Worm (Caenorhabditis elegans): ENCODE data around the gene fbxb-95.

fbxb-95 gene

ce11 chrII:1870875-1871592 is 16.8 kb downstream of the fbxb-95 start, which contains the start of gene math-10:
Gene math-10 (plus strand): TSS chrII:1871542.
- TF ChIP-seq elt-2 (tag; optimal IDR thresholded peaks at IDR 0.05) (peak; percentile 33), ceh-88 (GFP tag; IDR thresholded peaks at IDR 0.05) (no peak)

ce11 chrII:1875658-1876057 is 21.5 kb downstream of the fbxb-95 start, which contains the start of gene math-13:
Gene math-13 (plus strand): TSS chrII:1875958.
- TF ChIP-seq dsc-1 (tag; optimal IDR thresholded peaks at IDR 0.05) (no peak), fkh-4 (tag; optimal IDR thresholded peaks at IDR 0.05; ENCODE audit: borderline replicate concordance) (no peak), tbx-2 (tag; optimal IDR thresholded peaks at IDR 0.05) (no peak), egl-13 (tag; optimal IDR thresholded peaks at IDR 0.05) (no peak), nhr-28 (tag; optimal IDR thresholded peaks at IDR 0.05) (no peak), sptf-1 (tag; optimal IDR thresholded peaks at IDR 0.05) (no peak), nhr-76 (tag; optimal IDR thresholded peaks at IDR 0.05) (no peak), aha-1 (tag; optimal IDR thresholded peaks at IDR 0.05) (no peak), ceh-90 (tag; optimal IDR thresholded peaks at IDR 0.05) (no peak), jun-1 (tag; optimal IDR thresholded peaks at IDR 0.05) (no peak), hlh-4 (tag; optimal IDR thresholded peaks at IDR 0.05) (no peak)

- no peak for TF ChIP-seq dsc-1 (tag; optimal IDR thresholded peaks at IDR 0.05)
- TF ChIP-seq unc-30 (tag; optimal IDR thresholded peaks at IDR 0.05), result no peak
- no peak for TF ChIP-seq rnt-1 (tag; optimal IDR thresholded peaks at IDR 0.05)
- no peak for TF ChIP-seq blmp-1 (tag; optimal IDR thresholded peaks at IDR 0.05)
Measured at ce11 chrII:1878663-1879062, 24.5 kb downstream of the fbxb-95 start, which contains the start of gene math-16. Gene math-16 (minus strand): TSS chrII:1878763.

ce11 chrII:1882705-1883104 is 28.5 kb downstream of the fbxb-95 start, which contains the start of gene math-5:
Gene math-5 (minus strand): TSS chrII:1882805.
- no peak for TF ChIP-seq nhr-85 (tag)
- TF ChIP-seq lir-3 (tag; optimal IDR thresholded peaks at IDR 0.05; ENCODE audit: poor library complexity), result no peak
- no peak for TF ChIP-seq lin-39 (tag; optimal IDR thresholded peaks at IDR 0.05)
- TF ChIP-seq lin-35 (GFP tag; optimal IDR thresholded peaks at IDR 0.05), result no peak
- no peak for TF ChIP-seq C16A3.4 (tag; optimal IDR thresholded peaks at IDR 0.05)
- TF ChIP-seq fkh-8 (tag; optimal IDR thresholded peaks at IDR 0.05), result no peak
- TF ChIP-seq alr-1 (tag; optimal IDR thresholded peaks at IDR 0.05; ENCODE audit: borderline replicate concordance), result no peak
- no peak for TF ChIP-seq efl-1 (optimal IDR thresholded peaks at IDR 0.05)
- TF ChIP-seq efl-1 (GFP tag; optimal IDR thresholded peaks at IDR 0.05 in 1 of 2), result no peak
- TF ChIP-seq dsc-1 (tag; optimal IDR thresholded peaks at IDR 0.05), result no peak
- no peak for TF ChIP-seq nhr-84 (tag; optimal IDR thresholded peaks at IDR 0.05)
- no peak for TF ChIP-seq nhr-47 (tag; optimal IDR thresholded peaks at IDR 0.05)
- no peak for TF ChIP-seq ztf-11 (tag; optimal IDR thresholded peaks at IDR 0.05)

ce11 chrII:1884635-1885034 is 30.4 kb downstream of the fbxb-95 start, which contains the start of gene math-6:
Gene math-6 (minus strand): TSS chrII:1884735.
- TF ChIP-seq sox-4 (tag; optimal IDR thresholded peaks at IDR 0.05) (no peak), irx-1 (tag; optimal IDR thresholded peaks at IDR 0.05) (no peak), ceh-90 (tag; optimal IDR thresholded peaks at IDR 0.05) (no peak), nhr-90 (tag; optimal IDR thresholded peaks at IDR 0.05; ENCODE audit: poor library complexity) (no peak), nhr-11 (tag; optimal IDR thresholded peaks at IDR 0.05) (no peak), efl-1 (optimal IDR thresholded peaks at IDR 0.05) (no peak), efl-1 (GFP tag; optimal IDR thresholded peaks at IDR 0.05 in 1 of 2) (no peak), nhr-237 (tag; optimal IDR thresholded peaks at IDR 0.05) (no peak), aly-2 (tag; optimal IDR thresholded peaks at IDR 0.05) (no peak), skn-1 (tag; optimal IDR thresholded peaks at IDR 0.05) (no peak)

Data from whole organism, L1 larva.